Fruit fly (Drosophila melanogaster) whole organism, embryonic: ENCODE measurements around the gene BOD1.

ENCODE experiments used
- Atf6 ChIP-seq: fragments of 200-800 bp; sonication (Bioruptor generic); IDR thresholded peaks from 2 replicates; pipeline ENCODE4 v1.3.6; 2022; ENCODE audit warnings: missing biosample characterization, missing genetic modification characterization
- Bdp1 ChIP-seq: fragments of 200-800 bp; sonication (Bioruptor generic); optimal IDR thresholded peaks from 3 replicates; lab custom pipeline; 2016; ENCODE audit warnings: missing biosample characterization, missing genetic modification characterization
- BtbVII ChIP-seq: fragments of 200-800 bp; sonication (Bioruptor generic); optimal IDR thresholded peaks from 3 replicates; lab custom pipeline; 2017; ENCODE audit warnings: missing biosample characterization, mild to moderate bottlenecking, missing genetic modification characterization
- CG10209 ChIP-seq: fragments of 200-800 bp; sonication (Bioruptor generic); optimal IDR thresholded peaks from 3 replicates; lab custom pipeline; 2017; ENCODE audit warnings: missing biosample characterization, mild to moderate bottlenecking, missing genetic modification characterization, missing genetic modification reagents
- CG12299 ChIP-seq: fragments of 200-800 bp; sonication (Bioruptor generic); optimal IDR thresholded peaks from 2 replicates; lab custom pipeline; 2018; ENCODE audit warnings: missing biosample characterization, mild to moderate bottlenecking, missing genetic modification characterization
- CG13287 ChIP-seq: fragments of 200-800 bp; sonication (Bioruptor generic); IDR thresholded peaks from 2 replicates; pipeline ENCODE4 v1.3.6; 2022; ENCODE audit warnings: missing biosample characterization, missing genetic modification characterization; ENCODE audit not compliant: partially characterized antibody
- CG13296 ChIP-seq: fragments of 200-800 bp; sonication (Bioruptor generic); optimal IDR thresholded peaks from 3 replicates; lab custom pipeline; 2018; ENCODE audit warnings: missing biosample characterization, mild to moderate bottlenecking, missing genetic modification characterization
- CG13624 ChIP-seq: fragments of 200-800 bp; sonication (Bioruptor generic); optimal IDR thresholded peaks from 2 replicates; lab custom pipeline; 2016; ENCODE audit warnings: missing biosample characterization, missing genetic modification characterization
- CG1529 ChIP-seq: fragments of 200-800 bp; sonication (Bioruptor generic); optimal IDR thresholded peaks from 3 replicates; lab custom pipeline; 2018; ENCODE audit warnings: missing biosample characterization, missing genetic modification characterization
- CG16813 ChIP-seq: fragments of 200-800 bp; sonication (Bioruptor generic); IDR thresholded peaks from 3 replicates; pipeline ENCODE4 v1.3.6; 2022; ENCODE audit warnings: missing biosample characterization, missing genetic modification characterization; ENCODE audit not compliant: partially characterized antibody
- CG17328 ChIP-seq: fragments of 200-800 bp; sonication (Bioruptor generic); IDR thresholded peaks from 2 replicates; pipeline ENCODE4 v1.3.6; 2022; ENCODE audit warnings: missing biosample characterization, missing genetic modification characterization
- CG17829 ChIP-seq: fragments of 200-800 bp; optimal IDR thresholded peaks from 2 replicates; lab custom pipeline; 2019; ENCODE audit warnings: missing biosample characterization, mild to moderate bottlenecking, missing genetic modification characterization, moderate library complexity
- CG17912 ChIP-seq: fragments of 200-800 bp; sonication (Bioruptor generic); optimal IDR thresholded peaks from 2 replicates; lab custom pipeline; 2018; ENCODE audit warnings: missing biosample characterization, mild to moderate bottlenecking, missing genetic modification characterization
- CG2129 ChIP-seq: fragments of 200-800 bp; sonication (Bioruptor generic); IDR thresholded peaks from 2 replicates; pipeline ENCODE4 v1.3.6; 2022; ENCODE audit warnings: missing biosample characterization, missing genetic modification characterization; ENCODE audit not compliant: partially characterized antibody
- CG31441 ChIP-seq: fragments of 200-800 bp; sonication (Bioruptor generic); IDR thresholded peaks from 2 replicates; pipeline ENCODE4 v1.3.6; 2022; ENCODE audit warnings: missing biosample characterization, missing genetic modification characterization
- CG33557 ChIP-seq: fragments of 200-800 bp; sonication (Bioruptor generic); optimal IDR thresholded peaks from 2 replicates; lab custom pipeline; 2019; ENCODE audit warnings: missing biosample characterization, mild to moderate bottlenecking, missing genetic modification characterization, moderate library complexity
- CG34224 ChIP-seq: fragments of 200-800 bp; sonication (Bioruptor generic); IDR thresholded peaks from 3 replicates; pipeline ENCODE4 v1.3.6; 2022; ENCODE audit warnings: missing biosample characterization, missing genetic modification characterization; ENCODE audit not compliant: partially characterized antibody
- CG6254 ChIP-seq: fragments of 200-800 bp; sonication (Bioruptor generic); optimal IDR thresholded peaks from 3 replicates; lab custom pipeline; 2017; ENCODE audit warnings: mild to moderate bottlenecking, missing biosample characterization, missing genetic modification reagents, missing genetic modification characterization
- CG6654 ChIP-seq: fragments of 200-800 bp; sonication (Bioruptor generic); optimal IDR thresholded peaks from 2 replicates; lab custom pipeline; 2017; ENCODE audit warnings: missing biosample characterization, mild to moderate bottlenecking, missing genetic modification characterization
- CG7963 ChIP-seq: fragments of 200-800 bp; sonication (Bioruptor generic); IDR thresholded peaks from 3 replicates; pipeline ENCODE4 v1.3.6; 2022; ENCODE audit warnings: missing biosample characterization, missing genetic modification characterization; ENCODE audit not compliant: partially characterized antibody
- CG7987 ChIP-seq: fragments of 200-800 bp; sonication (Bioruptor generic); optimal IDR thresholded peaks from 2 replicates; lab custom pipeline; 2018; ENCODE audit warnings: missing biosample characterization, mild to moderate bottlenecking, missing genetic modification characterization, moderate library complexity
- CkIIα-i1 ChIP-seq: fragments of 200-800 bp; sonication (Bioruptor generic); IDR thresholded peaks from 2 replicates; pipeline ENCODE4 v1.3.6; 2022; ENCODE audit warnings: missing biosample characterization, missing genetic modification characterization
- D19A ChIP-seq: fragments of 200-800 bp; optimal IDR thresholded peaks from 3 replicates; lab custom pipeline; 2019; ENCODE audit warnings: missing biosample characterization, mild to moderate bottlenecking, missing genetic modification characterization, moderate library complexity
- Dad ChIP-seq: fragments of 200-800 bp; sonication (Bioruptor generic); optimal IDR thresholded peaks from 3 replicates; lab custom pipeline; 2016; ENCODE audit warnings: missing biosample characterization, missing genetic modification characterization
- Dek ChIP-seq: fragments of 200-800 bp; sonication (Bioruptor generic); optimal IDR thresholded peaks from 3 replicates; lab custom pipeline; 2019; ENCODE audit warnings: missing biosample characterization, mild to moderate bottlenecking, missing genetic modification characterization, moderate library complexity
- Dip3 ChIP-seq: fragments of 200-800 bp; sonication (Bioruptor generic); optimal IDR thresholded peaks from 3 replicates; lab custom pipeline; 2016; ENCODE audit warnings: missing biosample characterization, missing genetic modification characterization
- Doc2 ChIP-seq: fragments of 200-800 bp; sonication (Bioruptor generic); IDR thresholded peaks from 2 replicates; pipeline ENCODE4 v1.3.6; 2022; ENCODE audit warnings: missing biosample characterization, missing genetic modification characterization
- Ets97D ChIP-seq: fragments of 200-800 bp; sonication (Bioruptor generic); optimal IDR thresholded peaks from 3 replicates; lab custom pipeline; 2016; ENCODE audit warnings: missing biosample characterization, missing genetic modification characterization
- Lim3 ChIP-seq: fragments of 200-800 bp; sonication (Bioruptor generic); IDR thresholded peaks from 2 replicates; pipeline ENCODE4 v1.3.6; 2022; ENCODE audit warnings: missing biosample characterization, missing genetic modification characterization
- Max ChIP-seq: fragments of 200-800 bp; sonication (Bioruptor generic); optimal IDR thresholded peaks from 2 replicates; lab custom pipeline; 2016; ENCODE audit warnings: missing biosample characterization, mild to moderate bottlenecking, missing genetic modification characterization
- Meics ChIP-seq: fragments of 200-800 bp; sonication (Bioruptor generic); optimal IDR thresholded peaks from 2 replicates; lab custom pipeline; 2017; ENCODE audit warnings: missing biosample characterization, mild to moderate bottlenecking, missing genetic modification characterization
- NK7.1 ChIP-seq: fragments of 200-800 bp; sonication (Bioruptor generic); optimal IDR thresholded peaks from 3 replicates; lab custom pipeline; 2016; ENCODE audit warnings: missing biosample characterization, missing genetic modification characterization
- Nf-YC ChIP-seq: fragments of 200-800 bp; optimal IDR thresholded peaks from 3 replicates; lab custom pipeline; 2019; ENCODE audit warnings: missing biosample characterization, mild to moderate bottlenecking, missing genetic modification characterization, moderate library complexity
- Opbp ChIP-seq: fragments of 200-800 bp; sonication (Bioruptor generic); IDR thresholded peaks from 3 replicates; pipeline ENCODE4 v1.3.6; 2022; ENCODE audit warnings: missing biosample characterization, missing genetic modification characterization; ENCODE audit not compliant: partially characterized antibody
- ab ChIP-seq: fragments of 200-800 bp; sonication (Bioruptor generic); optimal IDR thresholded peaks from 2 replicates; lab custom pipeline; 2016; ENCODE audit warnings: missing biosample characterization, missing genetic modification characterization
- crol ChIP-seq: fragments of 200-800 bp; sonication (Bioruptor generic); IDR thresholded peaks from 2 replicates; pipeline ENCODE4 v1.3.6; 2022; ENCODE audit warnings: missing biosample characterization, missing genetic modification characterization
- eve ChIP-seq, 2 experiments: fragments of >200 bp; optimal IDR thresholded peaks; 2 replicates each; lab custom pipeline; 2017; ENCODE audit warnings: missing biosample characterization in 2 of 2, missing genetic modification characterization in 2 of 2
- ftz-f1 ChIP-seq: fragments of 200-800 bp; sonication (Bioruptor generic); optimal IDR thresholded peaks from 2 replicates; lab custom pipeline; 2016; ENCODE audit warnings: missing biosample characterization, missing genetic modification characterization
- fu2 ChIP-seq: fragments of 200-800 bp; sonication (Bioruptor generic); optimal IDR thresholded peaks from 2 replicates; lab custom pipeline; 2016; ENCODE audit warnings: missing biosample characterization, missing genetic modification characterization
- jing ChIP-seq: fragments of 200-800 bp; sonication (Bioruptor generic); optimal IDR thresholded peaks from 2 replicates; lab custom pipeline; 2018; ENCODE audit warnings: missing biosample characterization, mild to moderate bottlenecking, missing genetic modification characterization
- kay ChIP-seq: fragments of 200-800 bp; sonication (Bioruptor generic); optimal IDR thresholded peaks from 2 replicates; lab custom pipeline; 2016; ENCODE audit warnings: missing biosample characterization, missing genetic modification characterization
- lilli ChIP-seq: fragments of 200-800 bp; sonication (Bioruptor generic); optimal IDR thresholded peaks from 3 replicates; lab custom pipeline; 2016; ENCODE audit warnings: missing biosample characterization, missing genetic modification characterization
- nmo ChIP-seq: fragments of 200-800 bp; sonication (Bioruptor generic); optimal IDR thresholded peaks from 2 replicates; lab custom pipeline; 2018; ENCODE audit warnings: missing biosample characterization, mild to moderate bottlenecking, missing genetic modification characterization, moderate library complexity
- pan ChIP-seq, 4 experiments: fragments of >200 bp in 3 of 4; fragments of 200-800 bp in 1 of 4; sonication (Bioruptor generic) in 1 of 4; optimal IDR thresholded peaks in 3 of 4; IDR thresholded peaks in 1 of 4; 2 replicates each; pipeline versions ENCODE4 v1.3.6 to Lab custom; 2017 to 2022; ENCODE audit warnings: missing biosample characterization in 2 of 4, missing genetic modification characterization in 2 of 4, mixed read lengths in 1 of 4
- prd ChIP-seq, 3 experiments: fragments of >200 bp in 2 of 3; fragments of 200-800 bp in 1 of 3; sonication (Bioruptor generic) in 1 of 3; optimal IDR thresholded peaks in 2 of 3; IDR thresholded peaks in 1 of 3; 2 replicates in 2 of 3; 3 replicates in 1 of 3; pipeline versions ENCODE4 v1.3.6 to Lab custom; 2017 to 2022; ENCODE audit warnings: missing biosample characterization in 1 of 3, missing genetic modification characterization in 1 of 3
- stwl ChIP-seq: fragments of 200-800 bp; sonication (Bioruptor generic); optimal IDR thresholded peaks from 3 replicates; lab custom pipeline; 2018; ENCODE audit warnings: missing biosample characterization, mild to moderate bottlenecking, missing genetic modification characterization, moderate library complexity
- zen ChIP-seq: fragments of 200-800 bp; sonication (Bioruptor generic); optimal IDR thresholded peaks from 3 replicates; lab custom pipeline; 2018; ENCODE audit warnings: missing biosample characterization, mild to moderate bottlenecking, missing genetic modification characterization, moderate library complexity

The BOD1 gene

dm6 chr3R:27925000-27925970, 12.8 kb upstream of the BOD1 start, which contains the start of gene mino (continued):
- TF ChIP-seq Dip3 (GFP tag; lab: Kevin White, UChicago) (no peak), Dad (GFP tag; lab: Kevin White, UChicago) (no peak), CG31441 (GFP tag; lab: Robert Waterston, UW) (no peak), CG33557 (GFP tag; lab: Kevin White, UChicago) (no peak), CG34224 (0 out of 3 replicates have a peak, but pooled peaks have one; percentile 16), Doc2 (GFP tag; lab: Robert Waterston, UW) (no peak), CG13624 (GFP tag; lab: Kevin White, UChicago) (peak; percentile 57), CG6254 (GFP tag; lab: Kevin White, UChicago) (no peak), Max (GFP tag; lab: Kevin White, UChicago) (no peak), ftz-f1 (no peak), CG7963 (GFP tag; lab: Robert Waterston, UW) (no peak), zen (tag; lab: Kevin White, UChicago) (peak; percentile 44), CG7987 (GFP tag; lab: Kevin White, UChicago) (peak; percentile 67), CG17829 (no peak), pan (optimal IDR thresholded peaks at IDR 0.05; lab: Kevin White, UChicago) (no peak), pan (GFP tag; optimal IDR thresholded peaks at IDR 0.05 in 1 of 2, IDR thresholded peaks at IDR 0.05 in 1 of 2) (no peak), Bdp1 (GFP tag; lab: Kevin White, UChicago) (no peak), Opbp (no peak), Atf6 (GFP tag; lab: Robert Waterston, UW) (no peak), jing (no peak), Ets97D (GFP tag; lab: Kevin White, UChicago) (no peak), CG13296 (GFP tag; lab: Kevin White, UChicago) (no peak), CG2129 (GFP tag; lab: Robert Waterston, UW) (no peak), lilli (no peak), Lim3 (no peak), fu2 (GFP tag; lab: Kevin White, UChicago) (no peak), eve (GFP tag; optimal IDR thresholded peaks at IDR 0.05; lab: Kevin White, UChicago) (no peak), crol (GFP tag; lab: Robert Waterston, UW) (no peak), BtbVII (GFP tag; lab: Kevin White, UChicago) (no peak), CG17328 (GFP tag; lab: Robert Waterston, UW) (no peak), CG17912 (no peak), Nf-YC (tag; lab: Kevin White, UChicago) (no peak), CG16813 (GFP tag; lab: Robert Waterston, UW) (no peak), prd (optimal IDR thresholded peaks at IDR 0.05; lab: Kevin White, UChicago) (no peak), prd (GFP tag; IDR thresholded peaks at IDR 0.05; lab: Robert Waterston, UW) (no peak), CG10209 (GFP tag; lab: Kevin White, UChicago) (no peak), CG6654 (no peak), NK7.1 (GFP tag; lab: Kevin White, UChicago) (no peak), CG1529 (GFP tag; lab: Kevin White, UChicago) (no peak), Meics (GFP tag; lab: Kevin White, UChicago) (peak; percentile 24), CkIIα-i1 (GFP tag; lab: Robert Waterston, UW) (no peak), nmo (GFP tag; lab: Kevin White, UChicago) (no peak), D19A (no peak), ab (no peak), stwl (no peak), CG12299 (no peak), CG13287 (0 out of 2 replicates have a peak, but pooled peaks have one; percentile 19), Dek (tag; lab: Kevin White, UChicago) (no peak), kay (GFP tag; lab: Kevin White, UChicago) (no peak)
